Worm (Caenorhabditis elegans): ENCODE measurements around the gene acbp-4.

DNA sequence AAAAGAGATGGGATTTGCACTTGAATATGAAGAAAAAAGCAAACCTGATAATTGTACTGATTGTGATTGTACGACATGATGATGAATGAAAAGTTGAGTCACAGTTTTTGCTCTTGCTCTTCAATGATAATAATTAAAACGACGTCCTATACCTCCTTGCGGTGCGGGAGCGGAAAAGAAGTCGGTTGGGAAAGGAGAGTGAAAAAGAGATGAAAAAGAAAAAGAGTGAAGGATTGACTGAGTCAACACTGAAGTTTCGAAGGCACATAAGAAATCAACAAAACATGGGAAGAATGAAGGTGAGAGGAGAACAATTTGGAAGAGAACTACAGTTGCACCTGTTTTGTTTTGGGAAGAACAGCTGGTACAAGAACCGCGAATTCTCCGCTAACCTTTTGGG, 10.5 kb upstream of the acbp-4 start, which contains the start of gene F56C9.8:
- TF ChIP-seq B0310.2 (tag; optimal IDR thresholded peaks at IDR 0.05): no peak
- TF ChIP-seq flt-1 (GFP tag; IDR thresholded peaks at IDR 0.05): no peak
- no peak for TF ChIP-seq hmg-4 (GFP tag; optimal IDR thresholded peaks at IDR 0.05)
- TF ChIP-seq ama-1 (optimal IDR thresholded peaks at IDR 0.05): no peak
- no peak for TF ChIP-seq hnd-1 (tag; optimal IDR thresholded peaks at IDR 0.05)
- no peak for TF ChIP-seq tra-4 (tag; optimal IDR thresholded peaks at IDR 0.05)
- no peak for TF ChIP-seq F13C5.2 (tag; optimal IDR thresholded peaks at IDR 0.05)
- no peak for TF ChIP-seq ceh-13 (GFP tag; optimal IDR thresholded peaks at IDR 0.05)
- TF ChIP-seq aly-1 (tag; optimal IDR thresholded peaks at IDR 0.05): no peak

All from whole organism, early embryonic.